Fruit fly (Drosophila melanogaster) whole organism, embryonic: ENCODE data around the gene CG6142.

Experiments
- CG10209 ChIP-seq: fragments of 200-800 bp; sonication (Bioruptor generic); optimal IDR thresholded peaks from 3 replicates; lab custom pipeline; 2017; ENCODE audit warnings: missing biosample characterization, mild to moderate bottlenecking, missing genetic modification characterization, missing genetic modification reagents
- CG11398 ChIP-seq: fragments of 200-800 bp; sonication (Bioruptor generic); optimal IDR thresholded peaks from 2 replicates; lab custom pipeline; 2016; ENCODE audit warnings: missing biosample characterization, missing genetic modification characterization
- CG11695 ChIP-seq: fragments of 200-800 bp; sonication (Bioruptor generic); IDR thresholded peaks from 3 replicates; pipeline ENCODE4 v1.3.6; 2022; ENCODE audit warnings: missing biosample characterization, missing genetic modification characterization
- CG12104 ChIP-seq: fragments of 200-800 bp; sonication (Bioruptor generic); optimal IDR thresholded peaks from 3 replicates; lab custom pipeline; 2016; ENCODE audit warnings: missing biosample characterization, missing genetic modification characterization
- CG12769 ChIP-seq: fragments of 200-800 bp; sonication (Bioruptor generic); optimal IDR thresholded peaks from 2 replicates; lab custom pipeline; 2019; ENCODE audit warnings: missing biosample characterization, mild to moderate bottlenecking, missing genetic modification characterization, moderate library complexity
- CG13287 ChIP-seq: fragments of 200-800 bp; sonication (Bioruptor generic); IDR thresholded peaks from 2 replicates; pipeline ENCODE4 v1.3.6; 2022; ENCODE audit warnings: missing biosample characterization, missing genetic modification characterization; ENCODE audit not compliant: partially characterized antibody
- CG13624 ChIP-seq: fragments of 200-800 bp; sonication (Bioruptor generic); optimal IDR thresholded peaks from 2 replicates; lab custom pipeline; 2016; ENCODE audit warnings: missing biosample characterization, missing genetic modification characterization
- CG1647 ChIP-seq: fragments of 200-800 bp; sonication (Bioruptor generic); optimal IDR thresholded peaks from 3 replicates; lab custom pipeline; 2016; ENCODE audit warnings: missing biosample characterization, missing genetic modification characterization
- CG17328 ChIP-seq: fragments of 200-800 bp; sonication (Bioruptor generic); IDR thresholded peaks from 2 replicates; pipeline ENCODE4 v1.3.6; 2022; ENCODE audit warnings: missing biosample characterization, missing genetic modification characterization
- CG17802 ChIP-seq: fragments of 200-800 bp; sonication (Bioruptor generic); optimal IDR thresholded peaks from 2 replicates; lab custom pipeline; 2018; ENCODE audit warnings: missing biosample characterization, mild to moderate bottlenecking, missing genetic modification characterization, moderate library complexity
- CG18476 ChIP-seq: fragments of 200-800 bp; sonication (Bioruptor generic); optimal IDR thresholded peaks from 2 replicates; lab custom pipeline; 2016; ENCODE audit warnings: missing biosample characterization, mild to moderate bottlenecking, missing genetic modification characterization
- CG2875 ChIP-seq: fragments of 200-800 bp; sonication (Bioruptor generic); optimal IDR thresholded peaks from 2 replicates; lab custom pipeline; 2017; ENCODE audit warnings: missing biosample characterization, mild to moderate bottlenecking, missing genetic modification characterization, missing genetic modification reagents
- CG30403 ChIP-seq: fragments of 200-800 bp; sonication (Bioruptor generic); optimal IDR thresholded peaks from 3 replicates; lab custom pipeline; 2016; ENCODE audit warnings: missing biosample characterization, missing genetic modification characterization
- CG32772 ChIP-seq: fragments of 200-800 bp; sonication (Bioruptor generic); IDR thresholded peaks from 2 replicates; pipeline ENCODE4 v1.3.6; 2022; ENCODE audit warnings: missing biosample characterization, missing genetic modification characterization
- CG34224 ChIP-seq: fragments of 200-800 bp; sonication (Bioruptor generic); IDR thresholded peaks from 3 replicates; pipeline ENCODE4 v1.3.6; 2022; ENCODE audit warnings: missing biosample characterization, missing genetic modification characterization; ENCODE audit not compliant: partially characterized antibody
- CG34376 ChIP-seq: fragments of 200-800 bp; sonication (Bioruptor generic); optimal IDR thresholded peaks from 2 replicates; lab custom pipeline; 2018; ENCODE audit warnings: missing biosample characterization, mild to moderate bottlenecking, missing genetic modification characterization
- CG4360 ChIP-seq: fragments of 200-800 bp; sonication (Bioruptor generic); IDR thresholded peaks from 2 replicates; pipeline ENCODE4 v1.3.6; 2022; ENCODE audit warnings: missing biosample characterization, missing genetic modification characterization
- CG43689 ChIP-seq: fragments of 200-800 bp; sonication (Bioruptor generic); IDR thresholded peaks from 2 replicates; pipeline ENCODE4 v1.3.6; 2022; ENCODE audit warnings: missing biosample characterization, missing genetic modification characterization
- CG4854 ChIP-seq: fragments of 200-800 bp; sonication (Bioruptor generic); optimal IDR thresholded peaks from 2 replicates; lab custom pipeline; 2016; ENCODE audit warnings: missing biosample characterization, missing genetic modification characterization, inconsistent platforms
- CG6791 ChIP-seq: fragments of 200-800 bp; sonication (Bioruptor generic); IDR thresholded peaks from 3 replicates; pipeline ENCODE4 v1.3.6; 2022; ENCODE audit warnings: missing biosample characterization, missing genetic modification characterization; ENCODE audit not compliant: partially characterized antibody
- CG7357 ChIP-seq: fragments of 200-800 bp; sonication (Bioruptor generic); IDR thresholded peaks from 3 replicates; pipeline ENCODE4 v1.3.6; 2022; ENCODE audit warnings: missing biosample characterization, missing genetic modification characterization
- D19A ChIP-seq: fragments of 200-800 bp; optimal IDR thresholded peaks from 3 replicates; lab custom pipeline; 2019; ENCODE audit warnings: missing biosample characterization, mild to moderate bottlenecking, missing genetic modification characterization, moderate library complexity
- Dip2 ChIP-seq: fragments of 200-800 bp; sonication (Bioruptor generic); IDR thresholded peaks from 2 replicates; pipeline ENCODE4 v1.3.6; 2022; ENCODE audit warnings: missing biosample characterization, missing genetic modification characterization
- Dp ChIP-seq: fragments of 200-800 bp; sonication (Bioruptor generic); optimal IDR thresholded peaks from 2 replicates; lab custom pipeline; 2018; ENCODE audit warnings: missing biosample characterization, mild to moderate bottlenecking, missing genetic modification characterization, moderate library complexity
- Eip74EF ChIP-seq, 2 experiments: fragments of 200-800 bp in 1 of 2; fragments of >200 bp in 1 of 2; sonication (Bioruptor generic) in 1 of 2; optimal IDR thresholded peaks; 2 replicates each; lab custom pipeline; 2017 to 2019; ENCODE audit warnings: missing biosample characterization in 2 of 2, missing genetic modification characterization in 2 of 2, mild to moderate bottlenecking in 1 of 2, moderate library complexity in 1 of 2
- Fer1 ChIP-seq: fragments of 200-800 bp; sonication (Bioruptor generic); optimal IDR thresholded peaks from 2 replicates; lab custom pipeline; 2017; ENCODE audit warnings: missing biosample characterization, mild to moderate bottlenecking, missing genetic modification characterization
- Hey ChIP-seq: fragments of 200-800 bp; sonication (Bioruptor generic); optimal IDR thresholded peaks from 3 replicates; lab custom pipeline; 2018; ENCODE audit warnings: missing biosample characterization, mild to moderate bottlenecking, missing genetic modification characterization
- Hr39 ChIP-seq: fragments of >200 bp; optimal IDR thresholded peaks from 2 replicates; lab custom pipeline; 2017
- NFAT ChIP-seq: fragments of 200-800 bp; sonication (Bioruptor generic); IDR thresholded peaks from 2 replicates; pipeline ENCODE4 v1.3.6; 2022; ENCODE audit warnings: missing biosample characterization, missing genetic modification characterization
- Ptx1 ChIP-seq: fragments of 200-800 bp; sonication (Bioruptor generic); IDR thresholded peaks from 2 replicates; pipeline ENCODE4 v1.3.6; 2022; ENCODE audit warnings: missing biosample characterization, missing genetic modification characterization
- Sox100B ChIP-seq: fragments of 200-800 bp; sonication (Bioruptor generic); optimal IDR thresholded peaks from 3 replicates; lab custom pipeline; 2018; ENCODE audit warnings: missing biosample characterization, mild to moderate bottlenecking, missing genetic modification characterization
- aop ChIP-seq: fragments of 200-800 bp; sonication (Bioruptor generic); IDR thresholded peaks from 2 replicates; pipeline ENCODE4 v1.3.6; 2022; ENCODE audit warnings: missing biosample characterization, missing genetic modification characterization
- ara ChIP-seq: fragments of 200-800 bp; sonication (Bioruptor generic); IDR thresholded peaks from 2 replicates; pipeline ENCODE4 v1.3.6; 2022; ENCODE audit warnings: missing biosample characterization, missing genetic modification characterization
- cas ChIP-seq: fragments of 200-800 bp; sonication (Bioruptor generic); IDR thresholded peaks from 2 replicates; pipeline ENCODE4 v1.3.6; 2022; ENCODE audit warnings: missing biosample characterization, missing genetic modification characterization
- cato ChIP-seq: fragments of 200-800 bp; sonication (Bioruptor generic); optimal IDR thresholded peaks from 2 replicates; lab custom pipeline; 2016; ENCODE audit warnings: missing biosample characterization, missing genetic modification characterization, borderline replicate concordance
- chinmo ChIP-seq: fragments of 200-800 bp; sonication (Bioruptor generic); IDR thresholded peaks from 4 replicates; pipeline ENCODE4 v1.3.6; 2022; ENCODE audit warnings: missing biosample characterization, missing genetic modification characterization; ENCODE audit not compliant: partially characterized antibody
- dan ChIP-seq: fragments of 200-800 bp; sonication (Bioruptor generic); IDR thresholded peaks from 2 replicates; pipeline ENCODE4 v1.3.6; 2022; ENCODE audit warnings: missing biosample characterization, missing genetic modification characterization
- dimm ChIP-seq: fragments of 200-800 bp; sonication (Bioruptor generic); IDR thresholded peaks from 2 replicates; pipeline ENCODE4 v1.3.6; 2022; ENCODE audit warnings: missing biosample characterization, missing genetic modification characterization
- dmrt11E ChIP-seq: fragments of 200-800 bp; sonication (Bioruptor generic); optimal IDR thresholded peaks from 3 replicates; lab custom pipeline; 2018; ENCODE audit warnings: missing biosample characterization, mild to moderate bottlenecking, missing genetic modification characterization, moderate library complexity
- ewg ChIP-seq: fragments of 200-800 bp; sonication (Bioruptor generic); optimal IDR thresholded peaks from 3 replicates; lab custom pipeline; 2017; ENCODE audit warnings: mild to moderate bottlenecking, missing biosample characterization, missing genetic modification reagents, missing genetic modification characterization
- fru ChIP-seq: fragments of >200 bp; optimal IDR thresholded peaks from 2 replicates; lab custom pipeline; 2017
- grau ChIP-seq: fragments of 200-800 bp; optimal IDR thresholded peaks from 3 replicates; lab custom pipeline; 2019; ENCODE audit warnings: missing biosample characterization, mild to moderate bottlenecking, missing genetic modification characterization, moderate library complexity
- lmd ChIP-seq: fragments of 200-800 bp; sonication (Bioruptor generic); IDR thresholded peaks from 2 replicates; pipeline ENCODE4 v1.3.6; 2022; ENCODE audit warnings: missing biosample characterization, missing genetic modification characterization
- lov ChIP-seq, 2 experiments: fragments of 200-800 bp in 1 of 2; fragments of >200 bp in 1 of 2; sonication (Bioruptor generic) in 1 of 2; IDR thresholded peaks in 1 of 2; optimal IDR thresholded peaks in 1 of 2; 2 replicates in 1 of 2; 3 replicates in 1 of 2; pipeline versions ENCODE4 v1.3.6 to Lab custom; 2017 to 2022; ENCODE audit warnings: missing biosample characterization in 1 of 2, missing genetic modification characterization in 1 of 2
- nau ChIP-seq: fragments of 200-800 bp; sonication (Bioruptor generic); optimal IDR thresholded peaks from 3 replicates; lab custom pipeline; 2017; ENCODE audit warnings: missing biosample characterization, mild to moderate bottlenecking, missing genetic modification characterization, missing genetic modification reagents
- pfk ChIP-seq: fragments of 200-800 bp; sonication (Bioruptor generic); optimal IDR thresholded peaks from 2 replicates; lab custom pipeline; 2018; ENCODE audit warnings: missing biosample characterization, mild to moderate bottlenecking, missing genetic modification characterization, moderate library complexity
- sd ChIP-seq: fragments of 200-800 bp; sonication (Bioruptor generic); optimal IDR thresholded peaks from 3 replicates; lab custom pipeline; 2018; ENCODE audit warnings: missing biosample characterization, mild to moderate bottlenecking, missing genetic modification characterization, moderate library complexity
- sima ChIP-seq: fragments of 200-800 bp; sonication (Bioruptor generic); optimal IDR thresholded peaks from 2 replicates; lab custom pipeline; 2016; ENCODE audit warnings: missing biosample characterization, missing genetic modification characterization
- sob ChIP-seq: fragments of 200-800 bp; sonication (Bioruptor generic); IDR thresholded peaks from 2 replicates; pipeline ENCODE4 v1.3.6; 2022; ENCODE audit warnings: missing biosample characterization, missing genetic modification characterization
- tup ChIP-seq: fragments of 200-800 bp; sonication (Bioruptor generic); optimal IDR thresholded peaks from 2 replicates; lab custom pipeline; 2016; ENCODE audit warnings: missing biosample characterization, mild to moderate bottlenecking, missing genetic modification characterization, moderate library complexity

The CG6142 gene

dm6 chr3R:26105924-26106494 lies 26.9 kb upstream of the CG6142 start (continued):
- peak; percentile 88 for TF ChIP-seq lmd (GFP tag; lab: Robert Waterston, UW)
- no peak for TF ChIP-seq fru (lab: Kevin White, UChicago)
- TF ChIP-seq chinmo (GFP tag; lab: Robert Waterston, UW), result no peak
- TF ChIP-seq Eip74EF (GFP tag; optimal IDR thresholded peaks at IDR 0.05; lab: Kevin White, UChicago), result peak in 1 of 2 experiments; percentile 67
- TF ChIP-seq CG17328, result no peak
- TF ChIP-seq CG6791, result no peak
- TF ChIP-seq Hr39 (lab: Kevin White, UChicago), result no peak
- TF ChIP-seq CG11695 (GFP tag; lab: Robert Waterston, UW), result peak; percentile 81; the same call in 2 of the 3 replicates
- TF ChIP-seq dmrt11E (tag; lab: Kevin White, UChicago), result no peak
- peak; percentile 12 for TF ChIP-seq ewg (GFP tag; lab: Kevin White, UChicago)
- TF ChIP-seq CG17802 (tag; lab: Kevin White, UChicago), result no peak
- TF ChIP-seq CG2875, result no peak
- TF ChIP-seq CG1647 (GFP tag; lab: Kevin White, UChicago), result no peak
- TF ChIP-seq tup (GFP tag; lab: Kevin White, UChicago), result peak; percentile 35
- no peak for TF ChIP-seq CG12104 (GFP tag; lab: Kevin White, UChicago)
- peak; percentile 35 for TF ChIP-seq D19A (tag; lab: Kevin White, UChicago)
- TF ChIP-seq NFAT (GFP tag; lab: Robert Waterston, UW), result peak; percentile 66
- TF ChIP-seq Dip2 (GFP tag; lab: Robert Waterston, UW), result no peak
- peak; percentile 90 for TF ChIP-seq grau
- TF ChIP-seq dimm (GFP tag; lab: Robert Waterston, UW), result no peak
- no peak for TF ChIP-seq CG11398 (GFP tag; lab: Kevin White, UChicago)
- TF ChIP-seq CG4854 (GFP tag; lab: Kevin White, UChicago), result no peak
- TF ChIP-seq CG13624 (GFP tag; lab: Kevin White, UChicago), result no peak
- TF ChIP-seq aop (GFP tag; lab: Robert Waterston, UW), result 0 out of 2 replicates have a peak, but pooled peaks have one; percentile 16
- TF ChIP-seq CG32772 (GFP tag; lab: Robert Waterston, UW), result peak; percentile 86
- TF ChIP-seq CG18476 (GFP tag; lab: Kevin White, UChicago), result peak; percentile 30
- TF ChIP-seq pfk (GFP tag; lab: Kevin White, UChicago), result no peak
- no peak for TF ChIP-seq CG34224 (GFP tag; lab: Robert Waterston, UW)
- TF ChIP-seq cato (GFP tag; lab: Kevin White, UChicago), result no peak
- TF ChIP-seq CG13287 (GFP tag; lab: Robert Waterston, UW), result no peak
- no peak for TF ChIP-seq Dp (GFP tag; lab: Kevin White, UChicago)
- peak; percentile 98 for TF ChIP-seq Hey (tag; lab: Kevin White, UChicago)
- 0 out of 2 replicates have a peak, but pooled peaks have one; percentile 33 for TF ChIP-seq CG43689 (GFP tag; lab: Robert Waterston, UW)
- no peak for TF ChIP-seq sd (tag; lab: Kevin White, UChicago)
- peak; percentile 40 for TF ChIP-seq nau (GFP tag; lab: Kevin White, UChicago)
- peak; percentile 97 for TF ChIP-seq CG12769 (tag; lab: Kevin White, UChicago)
- peak; percentile 38; the same call in 1 of the 2 replicates for TF ChIP-seq cas (GFP tag; lab: Robert Waterston, UW)
- peak; percentile 77 for TF ChIP-seq sob
- no peak for TF ChIP-seq lov (optimal IDR thresholded peaks at IDR 0.05; lab: Kevin White, UChicago)
- no peak for TF ChIP-seq lov (GFP tag; IDR thresholded peaks at IDR 0.05; lab: Robert Waterston, UW)
- TF ChIP-seq Sox100B (GFP tag; lab: Kevin White, UChicago), result peak; percentile 10
- no peak for TF ChIP-seq sima (GFP tag; lab: Kevin White, UChicago)
- TF ChIP-seq Fer1, result peak; percentile 89
- TF ChIP-seq CG34376 (GFP tag; lab: Kevin White, UChicago), result no peak
- TF ChIP-seq ara (GFP tag; lab: Robert Waterston, UW), result 0 out of 2 replicates have a peak, but pooled peaks have one; percentile 45
- peak; percentile 48 for TF ChIP-seq CG7357 (GFP tag; lab: Robert Waterston, UW)
- no peak for TF ChIP-seq CG4360
- TF ChIP-seq dan (GFP tag; lab: Robert Waterston, UW), result no peak; the same call in 1 of the 2 replicates
- TF ChIP-seq Ptx1 (GFP tag; lab: Robert Waterston, UW), result peak; percentile 87
- peak; percentile 51 for TF ChIP-seq CG30403 (GFP tag; lab: Kevin White, UChicago)
- peak; percentile 52 for TF ChIP-seq CG10209 (GFP tag; lab: Kevin White, UChicago)
